Worm (Caenorhabditis elegans) whole organism, L2 larva: Measurements from ENCODE around the gene F41G3.18.

Experiments used
- nhr-12 ChIP-seq: fragments of 150-350 bp; optimal IDR thresholded peaks from 2 replicates; lab custom pipeline; 2014; ENCODE audit warnings: missing biosample characterization, missing genetic modification characterization
- nhr-25 ChIP-seq: fragments of 150-350 bp; sonication (generic microtip); optimal IDR thresholded peaks from 3 replicates; lab custom pipeline; 2014; ENCODE audit warnings: missing biosample characterization, missing genetic modification characterization
- peb-1 ChIP-seq: fragments of 150-350 bp; optimal IDR thresholded peaks from 2 replicates; lab custom pipeline; 2014; ENCODE audit warnings: missing biosample characterization, missing genetic modification characterization
- ztf-11 ChIP-seq: sonication (generic microtip); optimal IDR thresholded peaks from 2 replicates; lab custom pipeline; 2017; ENCODE audit warnings: missing biosample characterization, missing genetic modification characterization

- TF ChIP-seq ztf-11 (tag; lab: Kevin White, UChicago): no peak
- no peak for TF ChIP-seq nhr-12 (tag; lab: Kevin White, UChicago)
- TF ChIP-seq peb-1 (tag; lab: Kevin White, UChicago): no peak
- TF ChIP-seq nhr-25 (tag; lab: Kevin White, UChicago): no peak
Measured at ce11 chrII:6783377-6783829, 15.3 kb downstream of the F41G3.18 start, which contains the start of gene gldi-2.
